Worm (Caenorhabditis elegans): ENCODE measurements around the gene M110.10.

DNA sequence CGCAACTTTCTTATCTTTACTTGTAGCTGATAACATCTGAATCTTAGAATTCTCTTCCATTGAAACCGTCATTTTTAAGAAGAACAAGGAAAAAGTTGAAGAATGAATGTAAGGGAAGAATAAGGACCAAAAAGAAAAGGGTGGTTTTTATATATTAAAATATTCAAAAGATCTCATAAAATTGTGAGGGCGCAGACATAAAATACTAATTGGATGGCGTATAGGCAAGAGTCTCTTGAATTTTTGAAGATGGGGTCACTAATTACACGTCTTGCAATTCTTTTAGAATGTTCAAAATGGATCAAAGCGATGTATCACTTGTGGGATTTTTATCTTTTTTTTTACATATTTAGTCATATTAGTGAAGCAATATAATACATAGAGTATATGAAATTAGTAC lies 1.6 kb downstream of the M110.10 start, which contains the start of gene twk-3:
- no peak for TF ChIP-seq F13C5.2 (tag; optimal IDR thresholded peaks at IDR 0.05)
- TF ChIP-seq ets-7 (tag; optimal IDR thresholded peaks at IDR 0.05), result no peak
- no peak for TF ChIP-seq ama-1 (optimal IDR thresholded peaks at IDR 0.05)
